Worm (Caenorhabditis elegans) whole organism, young adult: ENCODE data around the gene ZK792.1.

ENCODE experiments used
- B0019.2 ChIP-seq: fragments of 200-800 bp; sonication (Bioruptor generic); conservative IDR thresholded peaks from 2 replicates; pipeline ENCODE4 v1.3.6; 2022; ENCODE audit warnings: missing genetic modification reagents, missing genetic modification characterization, missing compliant biosample characterization
- B0336.3 ChIP-seq: fragments of 200-800 bp; sonication (Bioruptor generic); IDR thresholded peaks from 2 replicates; pipeline ENCODE4 v1.3.6; 2022; ENCODE audit warnings: missing genetic modification characterization, missing compliant biosample characterization
- C06A6.2 ChIP-seq: fragments of 200-800 bp; sonication (Bioruptor generic); conservative IDR thresholded peaks from 2 replicates; pipeline ENCODE4 v1.3.6; 2022; ENCODE audit warnings: missing genetic modification characterization, missing compliant biosample characterization
- F10E7.11 ChIP-seq: sonication (generic microtip); optimal IDR thresholded peaks from 2 replicates; lab custom pipeline; 2017; ENCODE audit warnings: mild to moderate bottlenecking, missing genetic modification characterization, moderate library complexity, missing compliant biosample characterization
- F22D6.2 ChIP-seq: sonication (generic microtip); optimal IDR thresholded peaks from 2 replicates; lab custom pipeline; 2016; ENCODE audit warnings: mild to moderate bottlenecking, missing genetic modification characterization, missing compliant biosample characterization
- F23B12.7 ChIP-seq: sonication (generic microtip); optimal IDR thresholded peaks from 2 replicates; lab custom pipeline; 2017; ENCODE audit warnings: missing genetic modification characterization, mild to moderate bottlenecking, missing compliant biosample characterization, antibody characterized with exemption, moderate library complexity; ENCODE audit not compliant: insufficient read depth
- F52B5.7 ChIP-seq: sonication (generic microtip); optimal IDR thresholded peaks from 2 replicates; lab custom pipeline; 2016; ENCODE audit warnings: mild to moderate bottlenecking, missing genetic modification characterization, missing compliant biosample characterization
- F55B11.4 ChIP-seq: sonication (generic microtip); optimal IDR thresholded peaks from 2 replicates; lab custom pipeline; 2016; ENCODE audit warnings: missing compliant biosample characterization, missing genetic modification characterization, borderline replicate concordance; ENCODE audit not compliant: insufficient read depth
- F57C9.4 ChIP-seq: sonication (generic microtip); optimal IDR thresholded peaks from 2 replicates; lab custom pipeline; 2017; ENCODE audit warnings: mild to moderate bottlenecking, missing genetic modification characterization, missing compliant biosample characterization
- T07F8.4 ChIP-seq: sonication (generic microtip); optimal IDR thresholded peaks from 2 replicates; lab custom pipeline; 2016; ENCODE audit warnings: mild to moderate bottlenecking, missing genetic modification characterization, moderate library complexity, missing compliant biosample characterization
- Y56A3A.18 ChIP-seq: fragments of 200-800 bp; sonication (Bioruptor generic); IDR thresholded peaks from 2 replicates; pipeline ENCODE4 v1.3.6; 2022; ENCODE audit warnings: missing genetic modification reagents, missing genetic modification characterization, missing compliant biosample characterization
- Y67H2A.10 ChIP-seq: fragments of 200-800 bp; sonication (Bioruptor generic); conservative IDR thresholded peaks from 2 replicates; pipeline ENCODE4 v1.3.6; 2022; ENCODE audit warnings: missing genetic modification reagents, missing genetic modification characterization, missing compliant biosample characterization
- ZK185.1 ChIP-seq: sonication (generic microtip); optimal IDR thresholded peaks from 2 replicates; lab custom pipeline; 2016; ENCODE audit warnings: mild to moderate bottlenecking, missing genetic modification characterization, missing compliant biosample characterization; ENCODE audit not compliant: poor library complexity, severe bottlenecking
- aptf-2 ChIP-seq: fragments of 200-800 bp; sonication (Bioruptor generic); conservative IDR thresholded peaks from 2 replicates; pipeline ENCODE4 v1.3.6; 2022; ENCODE audit warnings: missing genetic modification reagents, missing genetic modification characterization, missing compliant biosample characterization
- cebp-1 ChIP-seq, 2 experiments: fragments of 200-800 bp in 1 of 2; sonication (Bioruptor generic) in 1 of 2; sonication (generic microtip) in 1 of 2; IDR thresholded peaks in 1 of 2; optimal IDR thresholded peaks in 1 of 2; 2 replicates each; pipeline versions ENCODE4 v1.3.6 to Lab custom; 2017 to 2022; ENCODE audit warnings: missing compliant biosample characterization in 2 of 2, missing genetic modification characterization in 2 of 2, mild to moderate bottlenecking in 1 of 2, missing genetic modification reagents in 1 of 2, moderate library complexity in 1 of 2
- cebp-2 ChIP-seq: fragments of 200-800 bp; sonication (Bioruptor generic); IDR thresholded peaks from 2 replicates; pipeline ENCODE4 v1.3.6; 2022; ENCODE audit warnings: missing genetic modification characterization, missing compliant biosample characterization
- ceh-27 ChIP-seq: fragments of 200-800 bp; sonication (Bioruptor generic); optimal IDR thresholded peaks from 2 replicates; lab custom pipeline; 2018; ENCODE audit warnings: mild to moderate bottlenecking, missing genetic modification characterization, moderate library complexity, missing compliant biosample characterization
- ceh-40 ChIP-seq: fragments of 200-800 bp; sonication (Bioruptor generic); IDR thresholded peaks from 2 replicates; pipeline ENCODE4 v1.3.6; 2022; ENCODE audit warnings: missing genetic modification characterization, missing compliant biosample characterization
- dox-1 ChIP-seq: fragments of 200-800 bp; sonication (Bioruptor generic); IDR thresholded peaks from 2 replicates; pipeline ENCODE4 v1.3.6; 2022; ENCODE audit warnings: missing genetic modification reagents, missing genetic modification characterization, missing compliant biosample characterization
- dpff-1 ChIP-seq: sonication (generic microtip); optimal IDR thresholded peaks from 2 replicates; lab custom pipeline; 2017; ENCODE audit warnings: mild to moderate bottlenecking, missing genetic modification characterization, missing compliant biosample characterization
- dpl-1 ChIP-seq: fragments of 150-350 bp; optimal IDR thresholded peaks from 2 replicates; lab custom pipeline; 2014; ENCODE audit warnings: missing biosample characterization, missing genetic modification reagents, missing genetic modification characterization
- hlh-12 ChIP-seq: sonication (generic microtip); optimal IDR thresholded peaks from 2 replicates; lab custom pipeline; 2016; ENCODE audit warnings: missing genetic modification characterization, missing compliant biosample characterization
- hmg-1.2 ChIP-seq: fragments of 200-800 bp; sonication (Bioruptor generic); IDR thresholded peaks from 2 replicates; pipeline ENCODE4 v1.3.6; 2022; ENCODE audit warnings: missing genetic modification reagents, missing genetic modification characterization, missing compliant biosample characterization
- lsl-1 ChIP-seq: fragments of 200-800 bp; sonication (Bioruptor generic); optimal IDR thresholded peaks from 2 replicates; lab custom pipeline; 2018; ENCODE audit warnings: mild to moderate bottlenecking, missing genetic modification characterization, moderate library complexity, missing compliant biosample characterization
- mxl-1 ChIP-seq: sonication (generic microtip); optimal IDR thresholded peaks from 2 replicates; lab custom pipeline; 2016; ENCODE audit warnings: missing genetic modification characterization, missing compliant biosample characterization
- nfyb-1 ChIP-seq: fragments of 200-800 bp; sonication (Bioruptor generic); IDR thresholded peaks from 2 replicates; pipeline ENCODE4 v1.3.6; 2022; ENCODE audit warnings: missing genetic modification reagents, missing genetic modification characterization, missing compliant biosample characterization
- nhr-90 ChIP-seq: sonication (generic microtip); optimal IDR thresholded peaks from 2 replicates; lab custom pipeline; 2016; ENCODE audit warnings: missing genotype, mild to moderate bottlenecking, missing genetic modification characterization, missing compliant biosample characterization
- pha-4 ChIP-seq: fragments of 150-350 bp; sonication (generic microtip); optimal IDR thresholded peaks from 2 replicates; lab custom pipeline; 2014; ENCODE audit warnings: missing biosample characterization, missing genetic modification reagents, missing genetic modification characterization
- sea-2 ChIP-seq: fragments of 200-800 bp; sonication (Bioruptor generic); IDR thresholded peaks from 2 replicates; pipeline ENCODE4 v1.3.6; 2022; ENCODE audit warnings: missing genetic modification characterization, missing compliant biosample characterization
- snpc-1.3 ChIP-seq: sonication (generic microtip); optimal IDR thresholded peaks from 2 replicates; lab custom pipeline; 2017; ENCODE audit warnings: missing genetic modification characterization, mild to moderate bottlenecking, missing compliant biosample characterization, antibody characterized with exemption, moderate library complexity, missing genotype, missing genetic modification reagents; ENCODE audit not compliant: insufficient read depth
- tlf-1 ChIP-seq: fragments of 200-800 bp; sonication (Bioruptor generic); optimal IDR thresholded peaks from 2 replicates; lab custom pipeline; 2018; ENCODE audit warnings: mild to moderate bottlenecking, missing genetic modification characterization, missing compliant biosample characterization
- xnd-1 ChIP-seq: sonication (generic microtip); optimal IDR thresholded peaks from 2 replicates; lab custom pipeline; 2016; ENCODE audit warnings: missing genotype, missing genetic modification reagents, missing genetic modification characterization, missing compliant biosample characterization
- zim-3 ChIP-seq: sonication (generic microtip); optimal IDR thresholded peaks from 2 replicates; lab custom pipeline; 2017; ENCODE audit warnings: mild to moderate bottlenecking, missing genetic modification characterization, moderate library complexity, missing compliant biosample characterization
- ztf-18 ChIP-seq: sonication (generic microtip); optimal IDR thresholded peaks from 2 replicates; lab custom pipeline; 2016; ENCODE audit warnings: missing genotype, mild to moderate bottlenecking, missing genetic modification characterization, missing compliant biosample characterization

ZK792.1 gene

DNA sequence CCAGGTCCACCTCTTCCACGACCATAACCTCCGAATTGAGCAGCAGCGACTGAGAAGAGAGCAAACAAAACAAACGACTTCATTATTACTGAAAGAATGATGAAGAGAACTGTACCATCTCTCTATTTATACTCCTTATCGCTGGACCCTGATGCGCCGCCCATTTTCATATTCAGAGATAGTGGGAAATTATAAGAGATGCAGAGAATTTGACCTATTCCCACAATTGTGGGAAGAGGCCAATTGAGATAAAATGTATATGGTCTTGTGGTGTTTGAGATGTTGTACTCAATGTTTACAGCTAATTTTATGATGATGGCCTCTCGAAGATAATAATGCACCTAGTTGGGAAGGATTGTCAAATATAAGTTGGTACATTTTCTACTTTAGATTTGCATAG lies 18.7 kb upstream of the ZK792.1 start, which contains the start of gene ttr-50:
ttr-50 (minus strand) TSS at position 101 of the 400 bp plus-strand sequence.
- TF ChIP-seq aptf-2 (GFP tag; lab: Robert Waterston, UW) (0 out of 2 replicates have a peak, but pooled peaks have one; percentile 19), snpc-1.3 (no peak)

DNA sequence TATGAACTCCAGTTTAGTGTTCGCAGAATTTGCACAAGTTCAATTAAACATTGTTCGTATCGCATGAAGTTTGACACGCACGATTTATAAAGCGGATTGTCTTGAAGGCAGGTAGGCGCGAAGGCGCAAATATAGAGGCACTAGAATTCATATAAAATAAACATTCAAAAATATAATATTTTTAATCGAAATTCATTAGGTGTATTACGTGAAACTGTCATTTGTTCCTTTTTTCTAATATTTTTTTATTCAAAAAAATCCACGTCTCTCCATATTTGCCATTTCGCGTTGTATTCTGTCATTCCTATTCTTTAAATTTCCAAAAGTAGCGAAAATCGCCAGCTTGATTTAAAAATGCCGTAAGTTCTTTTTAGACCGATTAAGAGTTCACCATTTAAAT lies 17.8 kb upstream of the ZK792.1 start, which contains the start of gene ZK809.1:
ZK809.1 (plus strand) TSS at position 301 of the 400 bp plus-strand sequence.
- TF ChIP-seq F22D6.2 (tag; lab: Kevin White, UChicago) (no peak), hmg-1.2 (GFP tag; lab: Robert Waterston, UW) (no peak), B0336.3 (GFP tag; lab: Robert Waterston, UW) (no peak), lsl-1 (GFP tag; lab: Kevin White, UChicago) (no peak), ceh-40 (GFP tag; lab: Robert Waterston, UW) (no peak), F55B11.4 (tag; lab: Kevin White, UChicago) (no peak)

DNA sequence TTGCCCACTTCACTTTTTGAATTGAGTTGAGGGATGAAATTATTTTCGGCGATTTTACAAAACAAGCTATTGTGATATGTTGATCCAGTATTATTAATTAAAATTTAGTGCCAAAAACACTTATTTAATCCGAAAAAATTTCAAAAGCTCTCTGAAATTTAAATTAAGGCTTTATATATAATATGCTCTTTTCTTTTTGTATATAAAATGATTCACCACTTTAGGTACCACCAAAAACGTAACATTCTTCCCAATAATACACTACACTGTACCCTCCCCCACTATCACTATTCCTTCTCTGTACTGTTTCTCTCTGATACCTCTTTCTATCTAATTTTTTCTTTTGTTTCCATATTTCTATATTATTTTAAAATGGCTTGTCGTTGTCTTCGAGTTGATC lies 15.8 kb upstream of the ZK792.1 start, which contains the start of gene prx-2:
prx-2 (plus strand) TSS at position 301 of the 400 bp plus-strand sequence.
- TF ChIP-seq F57C9.4 (tag; lab: Kevin White, UChicago) (no peak), tlf-1 (GFP tag; lab: Kevin White, UChicago) (no peak), Y67H2A.10 (GFP tag; lab: Robert Waterston, UW) (no peak), ztf-18 (tag; lab: Kevin White, UChicago) (no peak), F10E7.11 (tag; lab: Kevin White, UChicago) (no peak), mxl-1 (no peak), cebp-1 (GFP tag; IDR thresholded peaks at IDR 0.05; lab: Robert Waterston, UW) (no peak), cebp-1 (tag; optimal IDR thresholded peaks at IDR 0.05; lab: Kevin White, UChicago) (no peak), nfyb-1 (GFP tag; lab: Robert Waterston, UW) (no peak), pha-4 (no peak), zim-3 (tag; lab: Kevin White, UChicago) (no peak), dox-1 (no peak), nhr-90 (tag; lab: Kevin White, UChicago) (no peak), ZK185.1 (tag; lab: Kevin White, UChicago) (no peak)

- no peak for TF ChIP-seq ceh-40 (GFP tag; lab: Robert Waterston, UW)
- no peak for TF ChIP-seq dpff-1
- no peak for TF ChIP-seq cebp-2 (GFP tag; lab: Robert Waterston, UW)
- TF ChIP-seq C06A6.2 (GFP tag; lab: Robert Waterston, UW), result no peak
- no peak for TF ChIP-seq F23B12.7
- no peak for TF ChIP-seq sea-2 (GFP tag; lab: Robert Waterston, UW)
- no peak for TF ChIP-seq snpc-1.3
- TF ChIP-seq cebp-1 (GFP tag; IDR thresholded peaks at IDR 0.05; lab: Robert Waterston, UW), result 0 out of 2 replicates have a peak, but pooled peaks have one; percentile 22
- TF ChIP-seq cebp-1 (tag; optimal IDR thresholded peaks at IDR 0.05; lab: Kevin White, UChicago), result peak; percentile 21
- TF ChIP-seq xnd-1 (tag; lab: Kevin White, UChicago), result no peak
- no peak for TF ChIP-seq ceh-27 (GFP tag; lab: Kevin White, UChicago)
- TF ChIP-seq B0019.2 (GFP tag; lab: Robert Waterston, UW), result no peak
- TF ChIP-seq F52B5.7, result peak; percentile 13
- no peak for TF ChIP-seq Y56A3A.18
- TF ChIP-seq T07F8.4 (tag; lab: Kevin White, UChicago), result no peak
- no peak for TF ChIP-seq hlh-12
- TF ChIP-seq dpl-1 (GFP tag; lab: Kevin White, UChicago), result no peak
Measured at ce11 chrIV:11644705-11645104, 14.9 kb upstream of the ZK792.1 start.
